Fruit fly (Drosophila melanogaster): ENCODE measurements around the gene CG18259.

DNA sequence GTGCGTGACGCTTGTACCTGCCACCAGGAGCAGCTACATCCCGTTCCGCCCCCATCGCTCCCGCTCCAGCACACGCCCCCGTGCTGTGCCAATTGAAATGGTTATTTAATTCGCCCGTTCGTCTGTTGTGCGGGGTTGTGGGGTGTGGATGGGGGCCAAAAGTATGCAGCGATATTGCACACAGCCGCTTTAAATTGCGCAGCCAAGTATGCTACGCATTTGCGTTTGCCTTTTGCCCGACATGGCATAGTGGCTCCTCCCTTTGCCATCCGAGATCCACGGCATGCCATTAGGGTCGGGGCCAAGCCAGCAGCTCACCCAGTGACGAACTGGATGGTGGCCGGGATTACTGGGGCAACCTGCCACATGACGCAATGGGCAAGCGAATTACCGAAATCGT is 11.3 kb downstream of the CG18259 start:
- no peak for TF ChIP-seq psq (optimal IDR thresholded peaks at IDR 0.05)
- TF ChIP-seq pan (optimal IDR thresholded peaks at IDR 0.05) = no peak
- no peak for TF ChIP-seq usp (GFP tag; optimal IDR thresholded peaks at IDR 0.05)
